Fruit fly (Drosophila melanogaster) whole organism, embryonic: Measurements from ENCODE around the gene CG34179.
A peak's percentile ranks its signal among the peaks of the same experiment; 100 is the strongest.

Experiments used
- Abd-B ChIP-seq: fragments of 200-800 bp; sonication (Bioruptor generic); optimal IDR thresholded peaks from 2 replicates; lab custom pipeline; 2018; ENCODE audit warnings: missing biosample characterization, mild to moderate bottlenecking, missing genetic modification characterization, moderate library complexity
- CG10209 ChIP-seq: fragments of 200-800 bp; sonication (Bioruptor generic); optimal IDR thresholded peaks from 3 replicates; lab custom pipeline; 2017; ENCODE audit warnings: missing biosample characterization, mild to moderate bottlenecking, missing genetic modification characterization, missing genetic modification reagents
- CG10321 ChIP-seq: fragments of 200-800 bp; sonication (Bioruptor generic); IDR thresholded peaks from 2 replicates; pipeline ENCODE4 v1.3.6; 2022; ENCODE audit warnings: missing biosample characterization, missing genetic modification characterization
- CG12071 ChIP-seq: fragments of 200-800 bp; sonication (Bioruptor generic); optimal IDR thresholded peaks from 3 replicates; lab custom pipeline; 2018; ENCODE audit warnings: missing biosample characterization, mild to moderate bottlenecking, missing genetic modification characterization
- CG12219 ChIP-seq: fragments of 200-800 bp; sonication (Bioruptor generic); optimal IDR thresholded peaks from 3 replicates; lab custom pipeline; 2018; ENCODE audit warnings: missing biosample characterization, mild to moderate bottlenecking, missing genetic modification characterization
- CG14014 ChIP-seq: fragments of 200-800 bp; sonication (Bioruptor generic); IDR thresholded peaks from 2 replicates; pipeline ENCODE4 v1.3.6; 2022; ENCODE audit warnings: missing biosample characterization, missing genetic modification characterization
- CG14050 ChIP-seq: fragments of 200-800 bp; sonication (Bioruptor generic); IDR thresholded peaks from 3 replicates; pipeline ENCODE4 v1.3.6; 2022; ENCODE audit warnings: missing biosample characterization, missing genetic modification characterization
- CG1647 ChIP-seq: fragments of 200-800 bp; sonication (Bioruptor generic); optimal IDR thresholded peaks from 3 replicates; lab custom pipeline; 2016; ENCODE audit warnings: missing biosample characterization, missing genetic modification characterization
- CG17328 ChIP-seq: fragments of 200-800 bp; sonication (Bioruptor generic); IDR thresholded peaks from 2 replicates; pipeline ENCODE4 v1.3.6; 2022; ENCODE audit warnings: missing biosample characterization, missing genetic modification characterization
- CG18262 ChIP-seq: fragments of 200-800 bp; optimal IDR thresholded peaks from 3 replicates; lab custom pipeline; 2019; ENCODE audit warnings: missing biosample characterization, mild to moderate bottlenecking, missing genetic modification characterization, moderate library complexity
- CG2199 ChIP-seq: fragments of 200-800 bp; sonication (Bioruptor generic); IDR thresholded peaks from 3 replicates; pipeline ENCODE4 v1.3.6; 2022; ENCODE audit warnings: missing biosample characterization, missing genetic modification characterization
- CG2875 ChIP-seq: fragments of 200-800 bp; sonication (Bioruptor generic); optimal IDR thresholded peaks from 2 replicates; lab custom pipeline; 2017; ENCODE audit warnings: missing biosample characterization, mild to moderate bottlenecking, missing genetic modification characterization, missing genetic modification reagents
- CG2889 ChIP-seq: fragments of 200-800 bp; sonication (Bioruptor generic); IDR thresholded peaks from 3 replicates; pipeline ENCODE4 v1.3.6; 2022; ENCODE audit warnings: missing biosample characterization, missing genetic modification characterization
- CG3847 ChIP-seq: fragments of 200-800 bp; sonication (Bioruptor generic); IDR thresholded peaks from 2 replicates; pipeline ENCODE4 v1.3.6; 2022; ENCODE audit warnings: missing biosample characterization, missing genetic modification characterization
- CG5245 ChIP-seq: fragments of 200-800 bp; sonication (Bioruptor generic); optimal IDR thresholded peaks from 3 replicates; lab custom pipeline; 2016; ENCODE audit warnings: missing biosample characterization, missing genetic modification characterization
- CG7271 ChIP-seq: fragments of 200-800 bp; sonication (Bioruptor generic); optimal IDR thresholded peaks from 2 replicates; lab custom pipeline; 2018; ENCODE audit warnings: missing biosample characterization, mild to moderate bottlenecking, missing genetic modification characterization, moderate library complexity
- CG8089 ChIP-seq: fragments of 200-800 bp; sonication (Bioruptor generic); optimal IDR thresholded peaks from 3 replicates; lab custom pipeline; 2016; ENCODE audit warnings: missing biosample characterization, missing genetic modification characterization
- Dbx ChIP-seq: fragments of 200-800 bp; sonication (Bioruptor generic); IDR thresholded peaks from 3 replicates; pipeline ENCODE4 v1.3.6; 2022; ENCODE audit warnings: missing biosample characterization, missing genetic modification characterization
- Dip3 ChIP-seq: fragments of 200-800 bp; sonication (Bioruptor generic); optimal IDR thresholded peaks from 3 replicates; lab custom pipeline; 2016; ENCODE audit warnings: missing biosample characterization, missing genetic modification characterization
- Doc3 ChIP-seq: fragments of 200-800 bp; sonication (Bioruptor generic); IDR thresholded peaks from 3 replicates; pipeline ENCODE4 v1.3.6; 2022; ENCODE audit warnings: missing biosample characterization, missing genetic modification characterization; ENCODE audit not compliant: partially characterized antibody
- Drgx ChIP-seq: fragments of 200-800 bp; sonication (Bioruptor generic); IDR thresholded peaks from 2 replicates; pipeline ENCODE4 v1.3.6; 2022; ENCODE audit warnings: missing biosample characterization, missing genetic modification characterization
- Ets65A ChIP-seq: fragments of 200-800 bp; sonication (Bioruptor generic); peaks from one replicate; lab custom pipeline; 2016; ENCODE audit warnings: missing biosample characterization, missing genetic modification characterization
- HLHmδ ChIP-seq: fragments of 200-800 bp; sonication (Bioruptor generic); optimal IDR thresholded peaks from 2 replicates; lab custom pipeline; 2018; ENCODE audit warnings: missing biosample characterization, mild to moderate bottlenecking, missing genetic modification characterization, moderate library complexity
- Hmr ChIP-seq: fragments of 200-800 bp; sonication (Bioruptor generic); optimal IDR thresholded peaks from 3 replicates; lab custom pipeline; 2017; ENCODE audit warnings: mild to moderate bottlenecking, missing biosample characterization, missing genetic modification reagents, missing genetic modification characterization
- Lim3 ChIP-seq: fragments of 200-800 bp; sonication (Bioruptor generic); IDR thresholded peaks from 2 replicates; pipeline ENCODE4 v1.3.6; 2022; ENCODE audit warnings: missing biosample characterization, missing genetic modification characterization
- Mes4 ChIP-seq: fragments of 200-800 bp; sonication (Bioruptor generic); optimal IDR thresholded peaks from 2 replicates; lab custom pipeline; 2016; ENCODE audit warnings: missing biosample characterization, missing genetic modification characterization
- NC2α ChIP-seq: fragments of 200-800 bp; sonication (Bioruptor generic); optimal IDR thresholded peaks from 2 replicates; lab custom pipeline; 2016; ENCODE audit warnings: missing biosample characterization, missing genetic modification characterization
- NK7.1 ChIP-seq: fragments of 200-800 bp; sonication (Bioruptor generic); optimal IDR thresholded peaks from 3 replicates; lab custom pipeline; 2016; ENCODE audit warnings: missing biosample characterization, missing genetic modification characterization
- Nf-YB ChIP-seq: fragments of 200-800 bp; sonication (Bioruptor generic); optimal IDR thresholded peaks from 3 replicates; lab custom pipeline; 2019; ENCODE audit warnings: missing biosample characterization, mild to moderate bottlenecking, missing genetic modification characterization, moderate library complexity
- Ssrp ChIP-seq: fragments of 200-800 bp; sonication (Bioruptor generic); optimal IDR thresholded peaks from 2 replicates; lab custom pipeline; 2018; ENCODE audit warnings: missing biosample characterization, mild to moderate bottlenecking, missing genetic modification characterization, moderate library complexity
- Tbp ChIP-seq: fragments of >200 bp; optimal IDR thresholded peaks from 2 replicates; lab custom pipeline; 2018; ENCODE audit warnings: missing biosample characterization, missing genetic modification characterization
- Xbp1 ChIP-seq: fragments of 200-800 bp; sonication (Bioruptor generic); optimal IDR thresholded peaks from 3 replicates; lab custom pipeline; 2016; ENCODE audit warnings: missing biosample characterization, mild to moderate bottlenecking, missing genetic modification characterization
- bcd ChIP-seq: fragments of 200-800 bp; sonication (Bioruptor generic); optimal IDR thresholded peaks from 2 replicates; lab custom pipeline; 2017; ENCODE audit warnings: missing biosample characterization, mild to moderate bottlenecking, missing genetic modification characterization
- cg ChIP-seq: fragments of 200-800 bp; sonication (Bioruptor generic); optimal IDR thresholded peaks from 3 replicates; lab custom pipeline; 2019; ENCODE audit warnings: missing biosample characterization, mild to moderate bottlenecking, missing genetic modification characterization, moderate library complexity
- dysf ChIP-seq: fragments of 200-800 bp; sonication (Bioruptor generic); IDR thresholded peaks from 3 replicates; pipeline ENCODE4 v1.3.6; 2022; ENCODE audit warnings: missing biosample characterization, missing genetic modification characterization
- fd96Cb ChIP-seq: fragments of 200-800 bp; sonication (Bioruptor generic); optimal IDR thresholded peaks from 2 replicates; lab custom pipeline; 2018; ENCODE audit warnings: missing biosample characterization, mild to moderate bottlenecking, missing genetic modification characterization, moderate library complexity
- kay ChIP-seq: fragments of 200-800 bp; sonication (Bioruptor generic); optimal IDR thresholded peaks from 2 replicates; lab custom pipeline; 2016; ENCODE audit warnings: missing biosample characterization, missing genetic modification characterization
- kni ChIP-seq: fragments of 200-800 bp; sonication (Bioruptor generic); optimal IDR thresholded peaks from 3 replicates; lab custom pipeline; 2017; ENCODE audit warnings: mild to moderate bottlenecking, missing biosample characterization, missing genetic modification reagents, missing genetic modification characterization
- mam ChIP-seq: fragments of 200-800 bp; sonication (Bioruptor generic); optimal IDR thresholded peaks from 3 replicates; lab custom pipeline; 2016; ENCODE audit warnings: missing biosample characterization, missing genetic modification characterization
- nom ChIP-seq: fragments of 200-800 bp; sonication (Bioruptor generic); optimal IDR thresholded peaks from 2 replicates; lab custom pipeline; 2017; ENCODE audit warnings: missing biosample characterization, missing genetic modification characterization, mild to moderate bottlenecking, moderate library complexity, missing genetic modification reagents
- p53 ChIP-seq: fragments of 200-800 bp; sonication (Bioruptor generic); optimal IDR thresholded peaks from 2 replicates; lab custom pipeline; 2016; ENCODE audit warnings: missing biosample characterization, missing genetic modification characterization
- pb ChIP-seq: fragments of 200-800 bp; sonication (Bioruptor generic); optimal IDR thresholded peaks from 3 replicates; lab custom pipeline; 2016; ENCODE audit warnings: missing biosample characterization, missing genetic modification characterization
- pfk ChIP-seq: fragments of 200-800 bp; sonication (Bioruptor generic); optimal IDR thresholded peaks from 2 replicates; lab custom pipeline; 2018; ENCODE audit warnings: missing biosample characterization, mild to moderate bottlenecking, missing genetic modification characterization, moderate library complexity
- row ChIP-seq: fragments of 200-800 bp; sonication (Bioruptor generic); IDR thresholded peaks from 3 replicates; pipeline ENCODE4 v1.3.6; 2022; ENCODE audit warnings: missing biosample characterization, missing genetic modification characterization
- run ChIP-seq: fragments of 200-800 bp; sonication (Bioruptor generic); optimal IDR thresholded peaks from 3 replicates; lab custom pipeline; 2018; ENCODE audit warnings: missing biosample characterization, mild to moderate bottlenecking, missing genetic modification characterization
- shn ChIP-seq: fragments of 200-800 bp; sonication (Bioruptor generic); optimal IDR thresholded peaks from 3 replicates; lab custom pipeline; 2016; ENCODE audit warnings: missing biosample characterization, missing genetic modification characterization
- tin ChIP-seq: fragments of 200-800 bp; sonication (Bioruptor generic); optimal IDR thresholded peaks from 3 replicates; lab custom pipeline; 2016; ENCODE audit warnings: missing biosample characterization, missing genetic modification characterization
- tio ChIP-seq: fragments of 200-800 bp; sonication (Bioruptor generic); optimal IDR thresholded peaks from 2 replicates; lab custom pipeline; 2017; ENCODE audit warnings: missing biosample characterization, missing genetic modification characterization, inconsistent platforms
- vvl ChIP-seq: fragments of 200-800 bp; sonication (Bioruptor generic); IDR thresholded peaks from 2 replicates; pipeline ENCODE4 v1.3.6; 2022; ENCODE audit warnings: missing biosample characterization, missing genetic modification characterization

Gene CG34179

DNA sequence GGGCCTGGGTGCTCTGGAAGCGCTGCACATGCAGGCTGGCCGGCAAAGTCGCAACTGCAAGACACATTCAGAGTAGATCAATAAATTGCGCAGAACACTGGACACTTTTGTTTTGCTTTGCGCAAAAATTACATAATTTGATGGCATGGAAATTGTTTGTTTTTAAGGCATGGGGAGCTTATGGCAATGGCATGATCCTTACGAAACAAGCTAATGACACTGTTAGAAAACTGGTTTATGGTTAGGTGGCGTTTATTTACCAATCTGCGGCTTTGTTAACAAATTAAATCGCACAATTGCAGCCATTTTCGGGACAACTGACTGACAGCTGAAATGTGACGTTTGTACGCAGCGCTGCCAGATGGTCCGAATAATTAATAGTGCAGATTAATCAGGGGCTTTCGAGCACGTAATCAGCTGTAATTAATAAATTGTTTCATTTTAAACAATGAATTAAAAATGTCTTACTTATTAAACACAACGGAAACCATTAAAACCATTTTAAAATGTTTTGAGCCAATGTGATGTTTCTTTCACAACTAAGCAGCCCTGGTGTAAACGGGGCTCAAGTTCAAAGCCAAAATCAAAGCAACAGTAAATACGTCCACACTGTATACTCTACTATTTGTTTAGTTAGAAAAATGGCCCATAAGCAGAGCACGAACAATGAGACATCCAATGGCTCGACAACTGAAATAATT lies 14.0 kb upstream of the CG34179 start, which contains the start of the genes ND-51 and CG13994 (continued):
- peak; percentile 75 for TF ChIP-seq kni (GFP tag; lab: Kevin White, UChicago)
- peak; percentile 72 for TF ChIP-seq p53
- TF ChIP-seq CG12219 (GFP tag; lab: Kevin White, UChicago), result peak; percentile 58
- peak; percentile 71 for TF ChIP-seq CG10209 (GFP tag; lab: Kevin White, UChicago)
- TF ChIP-seq CG2875 (GFP tag; lab: Kevin White, UChicago), result peak; percentile 69
- peak; percentile 80 for TF ChIP-seq Mes4 (GFP tag; lab: Kevin White, UChicago)
- TF ChIP-seq CG2199, result 0 out of 3 replicates have a peak, but pooled peaks have one; percentile 76
- TF ChIP-seq cg (GFP tag; lab: Kevin White, UChicago), result no peak
- peak; percentile 73 for TF ChIP-seq pb (GFP tag; lab: Kevin White, UChicago)
- TF ChIP-seq CG2889 (GFP tag; lab: Robert Waterston, UW), result peak; percentile 83
- no peak for TF ChIP-seq HLHmδ (GFP tag; lab: Kevin White, UChicago)
- TF ChIP-seq Ssrp (tag; lab: Kevin White, UChicago), result peak; percentile 82
- peak; percentile 82 for TF ChIP-seq Hmr (GFP tag; lab: Kevin White, UChicago)
- peak; percentile 85 for TF ChIP-seq CG5245 (GFP tag; lab: Kevin White, UChicago)
- TF ChIP-seq kay, result peak; percentile 31
- TF ChIP-seq Nf-YB (GFP tag; lab: Kevin White, UChicago), result peak; percentile 53
- TF ChIP-seq Dip3 (GFP tag; lab: Kevin White, UChicago), result peak; percentile 88
- TF ChIP-seq Dbx (GFP tag; lab: Robert Waterston, UW), result peak; percentile 87
- peak; percentile 89 for TF ChIP-seq vvl (GFP tag; lab: Robert Waterston, UW)
- TF ChIP-seq tin (GFP tag; lab: Kevin White, UChicago), result peak; percentile 85
- TF ChIP-seq CG3847 (GFP tag; lab: Robert Waterston, UW), result peak; percentile 88
- peak; percentile 79 for TF ChIP-seq CG17328 (GFP tag; lab: Robert Waterston, UW)
- TF ChIP-seq pfk (GFP tag; lab: Kevin White, UChicago), result peak; percentile 52
- peak; percentile 76 for TF ChIP-seq shn (GFP tag; lab: Kevin White, UChicago)
- peak; percentile 83 for TF ChIP-seq CG1647 (GFP tag; lab: Kevin White, UChicago)
- TF ChIP-seq CG14050 (GFP tag; lab: Robert Waterston, UW), result peak; percentile 64
- TF ChIP-seq CG14014 (GFP tag; lab: Robert Waterston, UW), result peak; percentile 81
- peak; percentile 57 for TF ChIP-seq nom
- TF ChIP-seq bcd, result peak; percentile 86
- peak; percentile 46 for TF ChIP-seq CG12071 (GFP tag; lab: Kevin White, UChicago)
- TF ChIP-seq CG10321 (GFP tag; lab: Robert Waterston, UW), result no peak
- TF ChIP-seq Xbp1 (GFP tag; lab: Kevin White, UChicago), result peak; percentile 91
- peak; percentile 79 for TF ChIP-seq fd96Cb (tag; lab: Kevin White, UChicago)
- TF ChIP-seq tio (GFP tag; lab: Kevin White, UChicago), result no peak
- TF ChIP-seq run (tag; lab: Kevin White, UChicago), result peak; percentile 58
- TF ChIP-seq NC2α (GFP tag; lab: Kevin White, UChicago), result peak; percentile 55
- TF ChIP-seq Abd-B (GFP tag; lab: Kevin White, UChicago), result peak; percentile 94
- TF ChIP-seq dysf, result peak; percentile 84
- no peak for TF ChIP-seq Tbp (GFP tag; lab: Kevin White, UChicago)
- peak; percentile 95 for TF ChIP-seq row (GFP tag; lab: Robert Waterston, UW)
- no peak for TF ChIP-seq Lim3 (GFP tag; lab: Robert Waterston, UW)
- TF ChIP-seq Drgx, result peak; percentile 77
- TF ChIP-seq mam (GFP tag; lab: Kevin White, UChicago), result peak; percentile 93
- TF ChIP-seq CG18262 (tag; lab: Kevin White, UChicago), result peak; percentile 76
- TF ChIP-seq CG7271 (tag; lab: Kevin White, UChicago), result peak; percentile 40
- peak; percentile 57 for TF ChIP-seq NK7.1 (GFP tag; lab: Kevin White, UChicago)
- TF ChIP-seq Ets65A (GFP tag; lab: Kevin White, UChicago), result peak; percentile 99
- peak; percentile 73 for TF ChIP-seq CG8089 (GFP tag; lab: Kevin White, UChicago)
- no peak for TF ChIP-seq Doc3 (GFP tag; lab: Robert Waterston, UW)
